Fruit fly (Drosophila melanogaster) whole organism, embryonic: Measurements from ENCODE around the gene Hexo2.
A peak's percentile ranks its signal among the peaks of the same experiment; 100 is the strongest.

Experiments used
- Atf6 ChIP-seq: fragments of 200-800 bp; sonication (Bioruptor generic); IDR thresholded peaks from 2 replicates; pipeline ENCODE4 v1.3.6; 2022; ENCODE audit warnings: missing biosample characterization, missing genetic modification characterization
- CG10543 ChIP-seq: fragments of 200-800 bp; sonication (Bioruptor generic); optimal IDR thresholded peaks from 3 replicates; lab custom pipeline; 2017; ENCODE audit warnings: missing biosample characterization, mild to moderate bottlenecking, missing genetic modification characterization, moderate library complexity
- CG11093 ChIP-seq: fragments of 200-800 bp; sonication (Bioruptor generic); IDR thresholded peaks from 3 replicates; pipeline ENCODE4 v1.3.6; 2022; ENCODE audit warnings: missing biosample characterization, missing genetic modification characterization
- CG11398 ChIP-seq: fragments of 200-800 bp; sonication (Bioruptor generic); optimal IDR thresholded peaks from 2 replicates; lab custom pipeline; 2016; ENCODE audit warnings: missing biosample characterization, missing genetic modification characterization
- CG12391 ChIP-seq: fragments of 200-800 bp; sonication (Bioruptor generic); optimal IDR thresholded peaks from 3 replicates; lab custom pipeline; 2018; ENCODE audit warnings: missing biosample characterization, mild to moderate bottlenecking, missing genetic modification characterization, moderate library complexity
- CG15073 ChIP-seq: fragments of 200-800 bp; sonication (Bioruptor generic); optimal IDR thresholded peaks from 2 replicates; lab custom pipeline; 2016; ENCODE audit warnings: missing biosample characterization, missing genetic modification characterization
- CG15696 ChIP-seq: fragments of 200-800 bp; sonication (Bioruptor generic); optimal IDR thresholded peaks from 2 replicates; lab custom pipeline; 2019; ENCODE audit warnings: missing biosample characterization, mild to moderate bottlenecking, missing genetic modification characterization, moderate library complexity
- CG1602 ChIP-seq: fragments of 200-800 bp; sonication (Bioruptor generic); optimal IDR thresholded peaks from 3 replicates; lab custom pipeline; 2016; ENCODE audit warnings: missing biosample characterization, missing genetic modification characterization
- CG16863 ChIP-seq: fragments of 200-800 bp; sonication (Bioruptor generic); optimal IDR thresholded peaks from 3 replicates; lab custom pipeline; 2016; ENCODE audit warnings: missing biosample characterization, missing genetic modification characterization
- CG3847 ChIP-seq: fragments of 200-800 bp; sonication (Bioruptor generic); IDR thresholded peaks from 2 replicates; pipeline ENCODE4 v1.3.6; 2022; ENCODE audit warnings: missing biosample characterization, missing genetic modification characterization
- CG4854 ChIP-seq: fragments of 200-800 bp; sonication (Bioruptor generic); optimal IDR thresholded peaks from 2 replicates; lab custom pipeline; 2016; ENCODE audit warnings: missing biosample characterization, missing genetic modification characterization, inconsistent platforms
- CG5953 ChIP-seq: fragments of 200-800 bp; sonication (Bioruptor generic); IDR thresholded peaks from 2 replicates; pipeline ENCODE4 v1.3.6; 2022; ENCODE audit warnings: missing biosample characterization, missing genetic modification characterization
- CG7745 ChIP-seq: fragments of 200-800 bp; sonication (Bioruptor generic); optimal IDR thresholded peaks from 2 replicates; lab custom pipeline; 2018; ENCODE audit warnings: missing biosample characterization, mild to moderate bottlenecking, missing genetic modification characterization, moderate library complexity
- CG7928 ChIP-seq: fragments of 200-800 bp; sonication (Bioruptor generic); optimal IDR thresholded peaks from 2 replicates; lab custom pipeline; 2017; ENCODE audit warnings: missing biosample characterization, mild to moderate bottlenecking, missing genetic modification characterization
- Doc2 ChIP-seq: fragments of 200-800 bp; sonication (Bioruptor generic); IDR thresholded peaks from 2 replicates; pipeline ENCODE4 v1.3.6; 2022; ENCODE audit warnings: missing biosample characterization, missing genetic modification characterization
- HLH4C ChIP-seq: fragments of 200-800 bp; sonication (Bioruptor generic); IDR thresholded peaks from 3 replicates; pipeline ENCODE4 v1.3.6; 2022; ENCODE audit warnings: missing biosample characterization, missing genetic modification characterization; ENCODE audit not compliant: partially characterized antibody
- Hey ChIP-seq: fragments of 200-800 bp; sonication (Bioruptor generic); optimal IDR thresholded peaks from 3 replicates; lab custom pipeline; 2018; ENCODE audit warnings: missing biosample characterization, mild to moderate bottlenecking, missing genetic modification characterization
- Hr51 ChIP-seq, 2 experiments: fragments of 200-800 bp; sonication (Bioruptor generic); optimal IDR thresholded peaks; 2 replicates in 1 of 2; 3 replicates in 1 of 2; lab custom pipeline; 2016 to 2018; ENCODE audit warnings: missing biosample characterization in 2 of 2, missing genetic modification characterization in 2 of 2, mild to moderate bottlenecking in 1 of 2, moderate library complexity in 1 of 2
- Lhr ChIP-seq: fragments of 200-800 bp; sonication (Bioruptor generic); optimal IDR thresholded peaks from 3 replicates; lab custom pipeline; 2017; ENCODE audit warnings: mild to moderate bottlenecking, missing biosample characterization, missing genetic modification reagents, missing genetic modification characterization
- Mad ChIP-seq: fragments of 200-800 bp; sonication (Bioruptor generic); optimal IDR thresholded peaks from 2 replicates; lab custom pipeline; 2016; ENCODE audit warnings: missing biosample characterization, missing genetic modification characterization
- Neu2 ChIP-seq: fragments of 200-800 bp; sonication (Bioruptor generic); optimal IDR thresholded peaks from 3 replicates; lab custom pipeline; 2016; ENCODE audit warnings: missing biosample characterization, missing genetic modification characterization, borderline replicate concordance
- PHDP ChIP-seq: fragments of 200-800 bp; sonication (Bioruptor generic); optimal IDR thresholded peaks from 3 replicates; lab custom pipeline; 2018; ENCODE audit warnings: missing biosample characterization, mild to moderate bottlenecking, missing genetic modification characterization, moderate library complexity
- Ravus ChIP-seq: fragments of 200-800 bp; sonication (Bioruptor generic); IDR thresholded peaks from 2 replicates; pipeline ENCODE4 v1.3.6; 2022; ENCODE audit warnings: missing biosample characterization, missing genetic modification characterization
- ara ChIP-seq: fragments of 200-800 bp; sonication (Bioruptor generic); IDR thresholded peaks from 2 replicates; pipeline ENCODE4 v1.3.6; 2022; ENCODE audit warnings: missing biosample characterization, missing genetic modification characterization
- bcd ChIP-seq: fragments of 200-800 bp; sonication (Bioruptor generic); optimal IDR thresholded peaks from 2 replicates; lab custom pipeline; 2017; ENCODE audit warnings: missing biosample characterization, mild to moderate bottlenecking, missing genetic modification characterization
- btn ChIP-seq: fragments of 200-800 bp; sonication (Bioruptor generic); optimal IDR thresholded peaks from 2 replicates; lab custom pipeline; 2016; ENCODE audit warnings: missing biosample characterization, missing genetic modification characterization
- cas ChIP-seq: fragments of 200-800 bp; sonication (Bioruptor generic); IDR thresholded peaks from 2 replicates; pipeline ENCODE4 v1.3.6; 2022; ENCODE audit warnings: missing biosample characterization, missing genetic modification characterization
- cg ChIP-seq: fragments of 200-800 bp; sonication (Bioruptor generic); optimal IDR thresholded peaks from 3 replicates; lab custom pipeline; 2019; ENCODE audit warnings: missing biosample characterization, mild to moderate bottlenecking, missing genetic modification characterization, moderate library complexity
- ci ChIP-seq: fragments of 200-800 bp; sonication (Bioruptor generic); IDR thresholded peaks from 3 replicates; pipeline ENCODE4 v1.3.6; 2022; ENCODE audit warnings: missing biosample characterization, missing genetic modification characterization
- dpn ChIP-seq, 2 experiments: fragments of 200-800 bp; sonication (Bioruptor generic); optimal IDR thresholded peaks; 3 replicates each; lab custom pipeline; 2016; ENCODE audit warnings: missing biosample characterization in 2 of 2, missing genetic modification characterization in 2 of 2
- fu2 ChIP-seq: fragments of 200-800 bp; sonication (Bioruptor generic); optimal IDR thresholded peaks from 2 replicates; lab custom pipeline; 2016; ENCODE audit warnings: missing biosample characterization, missing genetic modification characterization
- gfzf ChIP-seq: fragments of 200-800 bp; sonication (Bioruptor generic); optimal IDR thresholded peaks from 2 replicates; lab custom pipeline; 2016; ENCODE audit warnings: missing biosample characterization, mild to moderate bottlenecking, missing genetic modification characterization, moderate library complexity
- ken ChIP-seq: fragments of 200-800 bp; sonication (Bioruptor generic); IDR thresholded peaks from 3 replicates; pipeline ENCODE4 v1.3.6; 2022; ENCODE audit warnings: missing biosample characterization, missing genetic modification characterization
- maf-S ChIP-seq: fragments of 200-800 bp; sonication (Bioruptor generic); optimal IDR thresholded peaks from 2 replicates; lab custom pipeline; 2016; ENCODE audit warnings: missing biosample characterization, missing genetic modification characterization
- mirr ChIP-seq: fragments of 200-800 bp; sonication (Bioruptor generic); optimal IDR thresholded peaks from 3 replicates; lab custom pipeline; 2018; ENCODE audit warnings: missing biosample characterization, mild to moderate bottlenecking, missing genetic modification characterization
- org-1 ChIP-seq: fragments of 200-800 bp; sonication (Bioruptor generic); optimal IDR thresholded peaks from 2 replicates; lab custom pipeline; 2017; ENCODE audit warnings: missing biosample characterization, missing genetic modification characterization
- p53 ChIP-seq: fragments of 200-800 bp; sonication (Bioruptor generic); optimal IDR thresholded peaks from 2 replicates; lab custom pipeline; 2016; ENCODE audit warnings: missing biosample characterization, missing genetic modification characterization
- pb ChIP-seq: fragments of 200-800 bp; sonication (Bioruptor generic); optimal IDR thresholded peaks from 3 replicates; lab custom pipeline; 2016; ENCODE audit warnings: missing biosample characterization, missing genetic modification characterization
- peb ChIP-seq: fragments of 200-800 bp; sonication (Bioruptor generic); IDR thresholded peaks from 2 replicates; pipeline ENCODE4 v1.3.6; 2022; ENCODE audit warnings: missing biosample characterization, missing genetic modification characterization
- ro ChIP-seq: fragments of 200-800 bp; sonication (Bioruptor generic); IDR thresholded peaks from 2 replicates; pipeline ENCODE4 v1.3.6; 2022; ENCODE audit warnings: missing biosample characterization, missing genetic modification characterization
- sens-2 ChIP-seq: fragments of 200-800 bp; sonication (Bioruptor generic); IDR thresholded peaks from 2 replicates; pipeline ENCODE4 v1.3.6; 2022; ENCODE audit warnings: missing biosample characterization, missing genetic modification characterization
- seq ChIP-seq: fragments of 200-800 bp; sonication (Bioruptor generic); IDR thresholded peaks from 2 replicates; pipeline ENCODE4 v1.3.6; 2022; ENCODE audit warnings: missing biosample characterization, missing genetic modification characterization
- sisA ChIP-seq: fragments of 200-800 bp; sonication (Bioruptor generic); IDR thresholded peaks from 2 replicates; pipeline ENCODE4 v1.3.6; 2022; ENCODE audit warnings: missing biosample characterization, missing genetic modification characterization
- tap ChIP-seq: fragments of 200-800 bp; optimal IDR thresholded peaks from 3 replicates; lab custom pipeline; 2019; ENCODE audit warnings: missing biosample characterization, mild to moderate bottlenecking, missing genetic modification characterization, moderate library complexity
- tin ChIP-seq: fragments of 200-800 bp; sonication (Bioruptor generic); optimal IDR thresholded peaks from 3 replicates; lab custom pipeline; 2016; ENCODE audit warnings: missing biosample characterization, missing genetic modification characterization
- ttk ChIP-seq: fragments of 200-800 bp; sonication (Bioruptor generic); IDR thresholded peaks from 2 replicates; pipeline ENCODE4 v2.1.2; 2022; ENCODE audit warnings: missing biosample characterization, missing genetic modification characterization
- twi ChIP-seq: fragments of 200-800 bp; optimal IDR thresholded peaks from 2 replicates; lab custom pipeline; 2019; ENCODE audit warnings: missing biosample characterization, mild to moderate bottlenecking, missing genetic modification characterization, moderate library complexity
- usp ChIP-seq: fragments of >200 bp; optimal IDR thresholded peaks from 2 replicates; lab custom pipeline; 2017; ENCODE audit warnings: missing biosample characterization, missing genetic modification characterization
- vfl ChIP-seq: fragments of 200-800 bp; sonication (Bioruptor generic); optimal IDR thresholded peaks from 2 replicates; lab custom pipeline; 2016; ENCODE audit warnings: missing biosample characterization, missing genetic modification characterization

Gene Hexo2

dm6 chrX:8714064-8715046, 4.9 kb downstream of the Hexo2 start, which contains the start of the genes CG2004 and CG1785 (continued):
- TF ChIP-seq org-1 (GFP tag; lab: Kevin White, UChicago) (peak; percentile 77), CG11093 (GFP tag; lab: Robert Waterston, UW) (peak; percentile 91), bcd (GFP tag; lab: Kevin White, UChicago) (peak; percentile 83), sens-2 (peak; percentile 92), gfzf (peak; percentile 19), ken (GFP tag; lab: Robert Waterston, UW) (peak; percentile 95), CG3847 (peak; percentile 95), CG16863 (GFP tag; lab: Kevin White, UChicago) (peak; percentile 82), usp (GFP tag; lab: Kevin White, UChicago) (no peak), CG1602 (GFP tag; lab: Kevin White, UChicago) (peak; percentile 91), twi (peak; percentile 85), cas (peak; percentile 87), Neu2 (no peak), btn (peak; percentile 55), Atf6 (GFP tag; lab: Robert Waterston, UW) (peak; percentile 87; the same call in 1 of the 2 replicates), Hey (tag; lab: Kevin White, UChicago) (peak; percentile 79), CG7928 (GFP tag; lab: Kevin White, UChicago) (peak; percentile 67), cg (GFP tag; lab: Kevin White, UChicago) (peak; percentile 91), ro (GFP tag; lab: Robert Waterston, UW) (peak; percentile 83), dpn (GFP tag; optimal IDR thresholded peaks at IDR 0.05; lab: Kevin White, UChicago) (peak; percentile 90 to 93), Mad (peak; percentile 92), CG4854 (GFP tag; lab: Kevin White, UChicago) (peak; percentile 83), CG5953 (GFP tag; lab: Robert Waterston, UW) (peak; percentile 87), seq (peak; percentile 85), maf-S (peak; percentile 79), CG11398 (GFP tag; lab: Kevin White, UChicago) (peak; percentile 63), ci (GFP tag; lab: Robert Waterston, UW) (peak; percentile 95), Lhr (peak; percentile 73), fu2 (GFP tag; lab: Kevin White, UChicago) (peak; percentile 77), Doc2 (peak; percentile 76), CG15073 (GFP tag; lab: Kevin White, UChicago) (peak; percentile 51), tin (GFP tag; lab: Kevin White, UChicago) (peak; percentile 92), HLH4C (GFP tag; lab: Robert Waterston, UW) (peak; percentile 68; the same call in 2 of the 3 replicates), mirr (GFP tag; lab: Kevin White, UChicago) (peak; percentile 62), tap (tag; lab: Kevin White, UChicago) (peak; percentile 74), pb (no peak), peb (GFP tag; lab: Robert Waterston, UW) (peak; percentile 91), Hr51 (GFP tag; optimal IDR thresholded peaks at IDR 0.05; lab: Kevin White, UChicago) (peak; percentile 86 to 93), vfl (peak; percentile 91), CG12391 (tag; lab: Kevin White, UChicago) (peak; percentile 94), CG10543 (GFP tag; lab: Kevin White, UChicago) (peak; percentile 94), PHDP (tag; lab: Kevin White, UChicago) (peak; percentile 84), ttk (peak; percentile 92), CG15696 (tag; lab: Kevin White, UChicago) (peak; percentile 93), ara (GFP tag; lab: Robert Waterston, UW) (peak; percentile 92), Ravus (GFP tag; lab: Robert Waterston, UW) (peak; percentile 77), p53 (no peak), sisA (GFP tag; lab: Robert Waterston, UW) (peak; percentile 95), CG7745 (tag; lab: Kevin White, UChicago) (no peak)
